Worm (Caenorhabditis elegans): ENCODE data around the gene F56D2.2.

DNA sequence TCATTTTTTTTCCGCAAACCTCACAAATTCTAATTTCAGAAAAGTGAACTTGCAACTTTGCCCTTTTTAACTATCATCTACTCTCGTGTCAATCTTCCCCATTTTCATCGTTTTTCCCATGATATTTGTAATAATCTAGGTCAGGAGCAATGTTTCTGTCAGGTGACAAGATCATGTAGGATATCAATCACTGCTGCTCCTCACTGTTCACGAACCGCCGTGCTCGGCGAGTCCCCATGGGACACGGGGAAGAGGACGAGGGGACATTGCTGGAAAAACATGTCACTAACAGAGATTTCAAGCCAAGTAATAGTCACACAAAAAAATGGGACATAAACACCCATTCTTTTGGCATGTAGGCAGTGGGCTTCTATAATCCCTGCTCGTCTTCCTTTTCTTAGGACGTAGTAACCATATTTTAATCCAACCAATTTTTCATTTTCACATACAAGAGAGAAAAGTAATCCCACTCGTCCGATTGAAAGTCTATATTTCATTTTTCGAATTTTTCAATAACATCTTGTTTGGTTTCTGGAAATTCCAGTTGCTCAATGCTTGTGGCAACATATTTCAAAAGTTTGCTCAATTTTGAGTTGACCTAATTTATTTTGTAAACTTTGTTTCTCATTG, 16.1 kb upstream of the F56D2.2 start:
- TF ChIP-seq him-1 (tag; optimal IDR thresholded peaks at IDR 0.05), result no peak
- no peak for TF ChIP-seq W03F9.2 (tag; optimal IDR thresholded peaks at IDR 0.05)

Measured in whole organism, L4/young adult.